Fruit fly (Drosophila melanogaster): ENCODE results near the gene Skel.
A peak's percentile ranks its signal among the peaks of the same experiment; 100 is the strongest.

The Skel gene

DNA sequence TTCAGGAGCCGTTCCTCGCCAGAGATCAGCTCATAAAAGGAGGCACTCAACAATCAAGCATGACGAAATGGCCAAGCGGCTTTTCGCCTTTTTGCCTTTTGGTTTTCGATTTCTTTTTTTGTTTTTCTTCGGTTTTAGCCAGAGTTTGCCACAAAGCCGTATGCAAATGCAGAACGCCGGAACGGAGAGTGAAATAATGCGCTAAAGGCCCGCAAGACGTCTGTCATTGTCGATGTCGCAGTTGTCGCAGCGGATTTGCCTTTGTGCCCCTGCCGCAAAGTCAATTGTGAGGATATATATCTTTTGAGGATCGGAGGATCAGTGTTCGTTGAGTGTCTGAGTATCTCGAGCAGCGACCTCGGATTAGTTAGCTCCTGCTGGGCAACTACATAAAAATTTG, 18.8 kb upstream of the Skel start:
- TF ChIP-seq zen (tag; optimal IDR thresholded peaks at IDR 0.05) (peak; percentile 49), crp (GFP tag; optimal IDR thresholded peaks at IDR 0.05) (no peak), CG32532 (GFP tag; IDR thresholded peaks at IDR 0.05) (no peak), CG10543 (GFP tag; optimal IDR thresholded peaks at IDR 0.05) (no peak), CG12299 (tag; optimal IDR thresholded peaks at IDR 0.05) (no peak), prd (optimal IDR thresholded peaks at IDR 0.05) (no peak), prd (GFP tag; IDR thresholded peaks at IDR 0.05) (0 out of 3 replicates have a peak, but pooled peaks have one; percentile 13), CG6813 (GFP tag; optimal IDR thresholded peaks at IDR 0.05) (no peak), CG1602 (GFP tag; optimal IDR thresholded peaks at IDR 0.05) (no peak), CG12219 (GFP tag; optimal IDR thresholded peaks at IDR 0.05) (no peak), Max (GFP tag; optimal IDR thresholded peaks at IDR 0.05) (no peak), gt (GFP tag; IDR thresholded peaks at IDR 0.05) (no peak), Vsx1 (GFP tag; optimal IDR thresholded peaks at IDR 0.05) (no peak), tll (GFP tag; optimal IDR thresholded peaks at IDR 0.05) (peak in 1 of 2 experiments; percentile 99), cas (GFP tag; IDR thresholded peaks at IDR 0.05) (no peak), Fer1 (GFP tag; optimal IDR thresholded peaks at IDR 0.05) (no peak), Xrp1 (GFP tag; IDR thresholded peaks at IDR 0.05) (no peak), CG11247 (GFP tag; IDR thresholded peaks at IDR 0.05) (no peak), CG31441 (GFP tag; IDR thresholded peaks at IDR 0.05) (no peak), Nf-YB (GFP tag; optimal IDR thresholded peaks at IDR 0.05) (no peak), ken (GFP tag; IDR thresholded peaks at IDR 0.05) (no peak), D (optimal IDR thresholded peaks at IDR 0.05) (peak; percentile 74), D (GFP tag; optimal IDR thresholded peaks at IDR 0.05) (no peak), CG16779 (GFP tag; IDR thresholded peaks at IDR 0.05) (no peak), Adf1 (GFP tag; IDR thresholded peaks at IDR 0.05) (no peak), Dad (GFP tag; optimal IDR thresholded peaks at IDR 0.05) (no peak), disco-r (GFP tag; optimal IDR thresholded peaks at IDR 0.05) (no peak)

- TF ChIP-seq ab (GFP tag; optimal IDR thresholded peaks at IDR 0.05) (no peak), fd102C (GFP tag; optimal IDR thresholded peaks at IDR 0.05) (no peak), ftz-f1 (GFP tag; optimal IDR thresholded peaks at IDR 0.05) (no peak), sob (GFP tag; IDR thresholded peaks at IDR 0.05) (no peak), CG15514 (GFP tag; optimal IDR thresholded peaks at IDR 0.05) (no peak), CG15696 (tag; optimal IDR thresholded peaks at IDR 0.05) (no peak), lov (optimal IDR thresholded peaks at IDR 0.05) (no peak), lov (GFP tag; IDR thresholded peaks at IDR 0.05) (no peak)
Measured at dm6 chr3R:10669950-10670349, 16.8 kb upstream of the Skel start.

DNA sequence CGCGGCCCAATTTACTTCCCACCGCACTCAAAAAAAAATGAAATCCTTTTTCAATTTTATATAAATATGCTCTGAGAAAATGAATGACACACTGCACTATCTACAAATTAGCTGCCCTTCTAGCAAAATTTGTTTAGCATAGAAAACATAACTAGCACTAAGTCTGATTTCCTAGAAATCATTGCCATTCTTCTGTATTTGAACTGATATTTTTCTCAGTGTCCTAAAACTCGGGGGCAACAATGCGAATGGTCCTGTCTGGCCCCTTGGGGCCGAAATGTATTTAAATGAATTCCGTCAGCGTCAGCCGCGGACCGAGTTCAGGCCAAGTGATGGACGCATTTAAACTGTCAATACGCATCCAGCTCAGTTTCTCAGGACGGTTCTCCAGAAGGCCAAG, 14.1 kb upstream of the Skel start:
- TF ChIP-seq sens (GFP tag) (peak; percentile 51), dmrt99B (tag; optimal IDR thresholded peaks at IDR 0.05) (no peak), Usf (GFP tag; optimal IDR thresholded peaks at IDR 0.05) (no peak), CG6654 (GFP tag; optimal IDR thresholded peaks at IDR 0.05) (no peak)

- TF ChIP-seq chm (GFP tag; IDR thresholded peaks at IDR 0.05) = peak; percentile 26; the same call in 1 of the 2 replicates
- no peak for TF ChIP-seq hkb (optimal IDR thresholded peaks at IDR 0.05)
- TF ChIP-seq hkb (GFP tag; IDR thresholded peaks at IDR 0.05) = 0 out of 2 replicates have a peak, but pooled peaks have one; percentile 33
- peak; percentile 41 for TF ChIP-seq Med (GFP tag)
- TF ChIP-seq fd3F (GFP tag; optimal IDR thresholded peaks at IDR 0.05) = no peak
Measured at dm6 chr3R:10673571-10673970, 13.2 kb upstream of the Skel start.

All from whole organism, embryonic.